Fruit fly (Drosophila melanogaster) whole organism: Measurements from ENCODE around the gene CG3546.

Experiments used
- CG8478 ChIP-seq: fragments of >200 bp; optimal IDR thresholded peaks from 2 replicates; lab custom pipeline; 2018; ENCODE audit warnings: inconsistent platforms
- Dll ChIP-seq: fragments of >200 bp; optimal IDR thresholded peaks from 2 replicates; lab custom pipeline; 2017
- EcR ChIP-seq, 2 experiments: fragments of >200 bp; optimal IDR thresholded peaks; 2 replicates each; lab custom pipeline; 2017; ENCODE audit warnings: missing biosample characterization in 2 of 2, missing genetic modification characterization in 2 of 2, missing genetic modification reagents in 2 of 2
- pan ChIP-seq: fragments of >200 bp; optimal IDR thresholded peaks from 2 replicates; lab custom pipeline; 2017
- psq ChIP-seq: fragments of >200 bp; optimal IDR thresholded peaks from 2 replicates; lab custom pipeline; 2017
- usp ChIP-seq: fragments of >200 bp; optimal IDR thresholded peaks from 2 replicates; lab custom pipeline; 2017; ENCODE audit warnings: missing biosample characterization, missing genetic modification characterization, mixed read lengths

- no peak for TF ChIP-seq pan
- no peak for TF ChIP-seq CG8478 (lab: Kevin White, UChicago)
- no peak for TF ChIP-seq Dll (lab: Kevin White, UChicago)
- no peak for TF ChIP-seq usp (GFP tag; lab: Kevin White, UChicago)
- TF ChIP-seq psq (lab: Kevin White, UChicago), result no peak
- TF ChIP-seq EcR (GFP tag; optimal IDR thresholded peaks at IDR 0.05; lab: Kevin White, UChicago), result no peak
Measured at dm6 chrX:4540430-4540932, 17.4 kb upstream of the CG3546 start, which contains the start of the genes rb and CHOp24.
